Worm (Caenorhabditis elegans) whole organism, L3 larva: ENCODE measurements around the gene mix-1.

Experiments used
- R02D3.7 ChIP-seq: fragments of 150-350 bp; optimal IDR thresholded peaks from 2 replicates; lab custom pipeline; 2014; ENCODE audit warnings: missing biosample characterization, missing genetic modification characterization
- ceh-28 ChIP-seq: fragments of 150-350 bp; optimal IDR thresholded peaks from 2 replicates; lab custom pipeline; 2014; ENCODE audit warnings: missing biosample characterization, missing genetic modification reagents, missing genetic modification characterization
- ceh-82 ChIP-seq: fragments of 150-350 bp; optimal IDR thresholded peaks from 2 replicates; lab custom pipeline; 2014; ENCODE audit warnings: missing biosample characterization, missing genetic modification characterization
- egl-27 ChIP-seq: sonication (generic microtip); optimal IDR thresholded peaks from 4 replicates; lab custom pipeline; 2017; ENCODE audit warnings: missing biosample characterization, missing genetic modification reagents, missing genetic modification characterization
- fos-1 ChIP-seq: fragments of 150-350 bp; optimal IDR thresholded peaks from 2 replicates; lab custom pipeline; 2014; ENCODE audit warnings: missing biosample characterization, missing genetic modification characterization
- nfya-1 ChIP-seq: sonication (generic microtip); optimal IDR thresholded peaks from 2 replicates; lab custom pipeline; 2017; ENCODE audit warnings: missing genetic modification characterization, mild to moderate bottlenecking, missing compliant biosample characterization, antibody characterized with exemption, moderate library complexity; ENCODE audit not compliant: insufficient read depth
- nhr-23 ChIP-seq: fragments of 150-350 bp; optimal IDR thresholded peaks from 2 replicates; lab custom pipeline; 2014; ENCODE audit warnings: missing biosample characterization, missing genetic modification reagents, missing genetic modification characterization
- nhr-43 ChIP-seq: sonication (generic microtip); optimal IDR thresholded peaks from 2 replicates; lab custom pipeline; 2016; ENCODE audit warnings: mild to moderate bottlenecking, missing genetic modification characterization, missing compliant biosample characterization; ENCODE audit not compliant: poor library complexity, severe bottlenecking
- nhr-77 ChIP-seq: fragments of 150-350 bp; optimal IDR thresholded peaks from 2 replicates; lab custom pipeline; 2014; ENCODE audit warnings: missing biosample characterization, missing genetic modification characterization
- pha-4 ChIP-seq: fragments of 150-350 bp; optimal IDR thresholded peaks from 2 replicates; lab custom pipeline; 2014; ENCODE audit warnings: missing biosample characterization, missing genetic modification reagents, missing genetic modification characterization
- snpc-4 ChIP-seq: fragments of 150-350 bp; optimal IDR thresholded peaks from 2 replicates; lab custom pipeline; 2014; ENCODE audit warnings: missing biosample characterization, missing genetic modification characterization
- unc-62 ChIP-seq: fragments of 150-350 bp; sonication (generic microtip); optimal IDR thresholded peaks from 4 replicates; lab custom pipeline; 2014; ENCODE audit warnings: missing biosample characterization, missing genetic modification reagents, missing genetic modification characterization

DNA sequence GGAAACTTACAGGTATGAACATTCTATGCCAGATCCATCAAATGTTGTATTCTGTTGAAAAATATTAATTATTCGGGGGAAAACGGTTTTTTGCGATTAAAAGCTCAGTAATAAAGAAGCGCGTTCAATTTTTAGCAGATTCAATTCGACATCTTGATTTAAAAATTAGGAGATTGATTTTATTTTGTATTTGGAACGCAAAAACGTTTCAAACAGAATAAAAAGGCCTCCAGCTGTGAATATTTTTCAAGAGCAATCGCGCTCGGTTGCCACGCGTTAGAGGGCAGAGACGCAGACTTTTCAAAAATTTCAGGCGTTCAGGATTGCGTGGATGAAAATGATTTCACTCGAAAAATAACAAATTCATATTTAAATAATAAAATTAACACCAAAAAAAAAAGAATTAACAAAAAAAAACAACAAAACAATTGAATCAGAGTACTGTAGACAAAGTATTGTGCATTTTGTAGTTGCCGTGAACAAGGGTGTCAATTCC lies 4.1 kb upstream of the mix-1 start, which contains the start of gene R06F6.8:
- no peak for TF ChIP-seq unc-62 (GFP tag; lab: Kevin White, UChicago)
- TF ChIP-seq nfya-1 (tag; lab: Kevin White, UChicago): peak; percentile 47
- TF ChIP-seq fos-1 (tag; lab: Kevin White, UChicago): no peak
- TF ChIP-seq nhr-23 (tag; lab: Kevin White, UChicago): no peak
- TF ChIP-seq snpc-4 (tag; lab: Kevin White, UChicago): peak; percentile 20
- TF ChIP-seq R02D3.7 (tag; lab: Kevin White, UChicago): no peak
- TF ChIP-seq ceh-28 (tag; lab: Kevin White, UChicago): no peak
- no peak for TF ChIP-seq egl-27 (tag; lab: Kevin White, UChicago)
- TF ChIP-seq ceh-82: no peak
- peak; percentile 32 for TF ChIP-seq pha-4 (tag; lab: Kevin White, UChicago)
- TF ChIP-seq nhr-43: no peak
- no peak for TF ChIP-seq nhr-77
